Fruit fly (Drosophila melanogaster): ENCODE data around the gene AdipoR.
A peak's percentile ranks its signal among the peaks of the same experiment; 100 is the strongest.

Gene AdipoR

DNA sequence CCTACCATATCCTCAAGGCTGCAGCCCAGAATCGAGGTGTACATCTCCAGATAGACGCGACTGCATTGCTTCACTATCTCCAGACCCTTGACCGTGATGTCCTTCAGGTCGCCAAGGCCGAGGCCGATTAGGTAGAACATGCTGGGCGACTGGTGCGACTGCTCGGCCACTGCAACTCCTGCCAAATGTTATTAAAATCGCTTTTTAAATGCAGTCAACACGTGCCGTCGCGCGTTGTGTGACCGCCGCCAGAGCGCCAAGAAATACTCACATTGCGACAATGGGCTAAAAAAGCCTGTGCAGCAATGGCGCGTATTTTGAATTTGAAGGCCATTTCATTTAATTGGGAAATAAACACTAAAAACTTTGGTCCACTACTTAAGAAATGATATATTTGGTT, 35.3 kb upstream of the AdipoR start, which contains the start of gene Dph5 (continued):
- TF ChIP-seq CG34224 (GFP tag; IDR thresholded peaks at IDR 0.05; ENCODE audit: partially characterized antibody) (no peak), vfl (GFP tag; optimal IDR thresholded peaks at IDR 0.05) (no peak), trh (GFP tag; optimal IDR thresholded peaks at IDR 0.05) (no peak), Fer2 (tag; optimal IDR thresholded peaks at IDR 0.05) (no peak), mld (GFP tag; IDR thresholded peaks at IDR 0.05; ENCODE audit: partially characterized antibody) (0 out of 3 replicates have a peak, but pooled peaks have one; percentile 30), CoRest (tag; optimal IDR thresholded peaks at IDR 0.05) (no peak), Dbx (GFP tag; IDR thresholded peaks at IDR 0.05) (0 out of 3 replicates have a peak, but pooled peaks have one; percentile 12), en (GFP tag; optimal IDR thresholded peaks at IDR 0.05) (no peak), Dp (GFP tag; optimal IDR thresholded peaks at IDR 0.05) (peak; percentile 87), gsb (GFP tag; IDR thresholded peaks at IDR 0.05) (no peak), nom (GFP tag; optimal IDR thresholded peaks at IDR 0.05) (no peak), pzg (GFP tag; optimal IDR thresholded peaks at IDR 0.05) (peak; percentile 61), CG31365 (tag; optimal IDR thresholded peaks at IDR 0.05) (no peak), zen (tag; optimal IDR thresholded peaks at IDR 0.05) (peak; percentile 5), CG3281 (GFP tag; optimal IDR thresholded peaks at IDR 0.05) (no peak), Bgb (GFP tag; IDR thresholded peaks at IDR 0.05; ENCODE audit: partially characterized antibody) (0 out of 2 replicates have a peak, but pooled peaks have one; percentile 9), CG9932 (GFP tag; IDR thresholded peaks at IDR 0.05) (no peak), MESR4 (GFP tag; optimal IDR thresholded peaks at IDR 0.05) (peak; percentile 70), Gsc (GFP tag; IDR thresholded peaks at IDR 0.05) (no peak), Rx (GFP tag; IDR thresholded peaks at IDR 0.05) (no peak), Mad (GFP tag; optimal IDR thresholded peaks at IDR 0.05) (no peak), BEAF-32 (GFP tag; optimal IDR thresholded peaks at IDR 0.05) (peak; percentile 12), CG30403 (GFP tag; optimal IDR thresholded peaks at IDR 0.05) (no peak), CG14965 (GFP tag; optimal IDR thresholded peaks at IDR 0.05; ENCODE audit: borderline replicate concordance) (no peak), CG12769 (tag; optimal IDR thresholded peaks at IDR 0.05) (no peak), ATbp (GFP tag; optimal IDR thresholded peaks at IDR 0.05) (no peak), CG6654 (GFP tag; optimal IDR thresholded peaks at IDR 0.05) (no peak), wdn (GFP tag; IDR thresholded peaks at IDR 0.05) (no peak), bbx (GFP tag; IDR thresholded peaks at IDR 0.05; ENCODE audit: partially characterized antibody) (peak; percentile 29; the same call in 1 of the 2 replicates), dati (GFP tag; IDR thresholded peaks at IDR 0.05) (no peak), CG9609 (GFP tag; optimal IDR thresholded peaks at IDR 0.05) (no peak), Sox100B (GFP tag; optimal IDR thresholded peaks at IDR 0.05) (no peak), Vsx1 (GFP tag; optimal IDR thresholded peaks at IDR 0.05) (no peak), CG17385 (GFP tag; optimal IDR thresholded peaks at IDR 0.05) (no peak), Scr (GFP tag; IDR thresholded peaks at IDR 0.05; ENCODE audit: partially characterized antibody) (peak; percentile 18; the same call in 1 of the 2 replicates), dmrt11E (tag; optimal IDR thresholded peaks at IDR 0.05) (no peak), MBD-R2 (GFP tag; IDR thresholded peaks at IDR 0.05) (peak; percentile 60), CG17359 (tag; optimal IDR thresholded peaks at IDR 0.05) (no peak), Ravus (GFP tag; IDR thresholded peaks at IDR 0.05) (no peak), dan (GFP tag; IDR thresholded peaks at IDR 0.05) (no peak), CG6765 (GFP tag; optimal IDR thresholded peaks at IDR 0.05) (no peak), inv (GFP tag; IDR thresholded peaks at IDR 0.05; ENCODE audit: partially characterized antibody) (no peak), CG13287 (GFP tag; IDR thresholded peaks at IDR 0.05; ENCODE audit: partially characterized antibody) (peak; percentile 28; the same call in 1 of the 2 replicates), grau (tag; optimal IDR thresholded peaks at IDR 0.05) (no peak), org-1 (GFP tag; optimal IDR thresholded peaks at IDR 0.05) (no peak), CG12744 (GFP tag; optimal IDR thresholded peaks at IDR 0.05) (no peak), eyg (GFP tag; optimal IDR thresholded peaks at IDR 0.05) (no peak), NC2β (GFP tag; optimal IDR thresholded peaks at IDR 0.05) (no peak), ash1 (GFP tag; optimal IDR thresholded peaks at IDR 0.05) (no peak), CG34422 (GFP tag; IDR thresholded peaks at IDR 0.05) (no peak; the same call in 2 of the 3 replicates)
